Fruit fly (Drosophila melanogaster) whole organism, embryonic: ENCODE results near the gene CG15418.

Experiments
- ATbp ChIP-seq: fragments of 200-800 bp; sonication (Bioruptor generic); optimal IDR thresholded peaks from 2 replicates; lab custom pipeline; 2017; ENCODE audit warnings: missing biosample characterization, mild to moderate bottlenecking, missing genetic modification characterization, missing genetic modification reagents
- Asciz ChIP-seq: fragments of 200-800 bp; sonication (Bioruptor generic); optimal IDR thresholded peaks from 2 replicates; lab custom pipeline; 2017; ENCODE audit warnings: missing biosample characterization, mild to moderate bottlenecking, missing genetic modification characterization, missing genetic modification reagents
- Atf3 ChIP-seq: fragments of 200-800 bp; sonication (Bioruptor generic); optimal IDR thresholded peaks from 3 replicates; lab custom pipeline; 2016; ENCODE audit warnings: missing biosample characterization, missing genetic modification characterization
- Atf6 ChIP-seq: fragments of 200-800 bp; sonication (Bioruptor generic); IDR thresholded peaks from 2 replicates; pipeline ENCODE4 v1.3.6; 2022; ENCODE audit warnings: missing biosample characterization, missing genetic modification characterization
- Bteb2 ChIP-seq: fragments of 200-800 bp; sonication (Bioruptor generic); optimal IDR thresholded peaks from 2 replicates; lab custom pipeline; 2016; ENCODE audit warnings: missing biosample characterization, missing genetic modification characterization
- CG12744 ChIP-seq: fragments of 200-800 bp; sonication (Bioruptor generic); optimal IDR thresholded peaks from 2 replicates; lab custom pipeline; 2016; ENCODE audit warnings: missing biosample characterization, missing genetic modification characterization
- CG16815 ChIP-seq: fragments of 200-800 bp; sonication (Bioruptor generic); optimal IDR thresholded peaks from 3 replicates; lab custom pipeline; 2017; ENCODE audit warnings: missing biosample characterization, mild to moderate bottlenecking, missing genetic modification characterization
- CG2678 ChIP-seq: fragments of 200-800 bp; sonication (Bioruptor generic); optimal IDR thresholded peaks from 3 replicates; lab custom pipeline; 2019; ENCODE audit warnings: missing biosample characterization, mild to moderate bottlenecking, missing genetic modification characterization, moderate library complexity
- CG2875 ChIP-seq: fragments of 200-800 bp; sonication (Bioruptor generic); optimal IDR thresholded peaks from 2 replicates; lab custom pipeline; 2017; ENCODE audit warnings: missing biosample characterization, mild to moderate bottlenecking, missing genetic modification characterization, missing genetic modification reagents
- CG30020 ChIP-seq: fragments of 200-800 bp; optimal IDR thresholded peaks from 2 replicates; lab custom pipeline; 2019; ENCODE audit warnings: missing biosample characterization, mild to moderate bottlenecking, missing genetic modification characterization, moderate library complexity
- CG33213 ChIP-seq: fragments of 200-800 bp; sonication (Bioruptor generic); optimal IDR thresholded peaks from 3 replicates; lab custom pipeline; 2016; ENCODE audit warnings: missing biosample characterization, missing genetic modification characterization
- CG33557 ChIP-seq: fragments of 200-800 bp; sonication (Bioruptor generic); optimal IDR thresholded peaks from 2 replicates; lab custom pipeline; 2019; ENCODE audit warnings: missing biosample characterization, mild to moderate bottlenecking, missing genetic modification characterization, moderate library complexity
- CG34422 ChIP-seq: fragments of 200-800 bp; sonication (Bioruptor generic); IDR thresholded peaks from 3 replicates; pipeline ENCODE4 v1.3.6; 2022; ENCODE audit warnings: missing biosample characterization, missing genetic modification characterization
- CG4404 ChIP-seq: fragments of 200-800 bp; sonication (Bioruptor generic); IDR thresholded peaks from 2 replicates; pipeline ENCODE4 v1.3.6; 2022; ENCODE audit warnings: missing biosample characterization, missing genetic modification characterization
- CG6254 ChIP-seq: fragments of 200-800 bp; sonication (Bioruptor generic); optimal IDR thresholded peaks from 3 replicates; lab custom pipeline; 2017; ENCODE audit warnings: mild to moderate bottlenecking, missing biosample characterization, missing genetic modification reagents, missing genetic modification characterization
- CG6654 ChIP-seq: fragments of 200-800 bp; sonication (Bioruptor generic); optimal IDR thresholded peaks from 2 replicates; lab custom pipeline; 2017; ENCODE audit warnings: missing biosample characterization, mild to moderate bottlenecking, missing genetic modification characterization
- CG6813 ChIP-seq: fragments of 200-800 bp; sonication (Bioruptor generic); optimal IDR thresholded peaks from 2 replicates; lab custom pipeline; 2017; ENCODE audit warnings: missing biosample characterization, missing genetic modification characterization, mild to moderate bottlenecking, moderate library complexity, missing genetic modification reagents
- CG7357 ChIP-seq: fragments of 200-800 bp; sonication (Bioruptor generic); IDR thresholded peaks from 3 replicates; pipeline ENCODE4 v1.3.6; 2022; ENCODE audit warnings: missing biosample characterization, missing genetic modification characterization
- CG8089 ChIP-seq: fragments of 200-800 bp; sonication (Bioruptor generic); optimal IDR thresholded peaks from 3 replicates; lab custom pipeline; 2016; ENCODE audit warnings: missing biosample characterization, missing genetic modification characterization
- CG8290 ChIP-seq, 3 experiments: fragments of 200-800 bp; sonication (Bioruptor generic); optimal IDR thresholded peaks; 2 replicates each; lab custom pipeline; 2016 to 2019; ENCODE audit warnings: missing biosample characterization in 3 of 3, missing genetic modification characterization in 3 of 3, mild to moderate bottlenecking in 2 of 3, moderate library complexity in 1 of 3
- CG8765 ChIP-seq: fragments of 200-800 bp; sonication (Bioruptor generic); IDR thresholded peaks from 2 replicates; pipeline ENCODE4 v1.3.6; 2022; ENCODE audit warnings: missing biosample characterization, missing genetic modification characterization
- CHES-1-like ChIP-seq: fragments of 200-800 bp; sonication (Bioruptor generic); optimal IDR thresholded peaks from 2 replicates; lab custom pipeline; 2016; ENCODE audit warnings: missing biosample characterization, missing genetic modification characterization
- CTCF ChIP-seq: fragments of 200-800 bp; sonication (Bioruptor generic); optimal IDR thresholded peaks from 2 replicates; lab custom pipeline; 2017; ENCODE audit warnings: missing biosample characterization, mild to moderate bottlenecking, missing genetic modification characterization, moderate library complexity
- GATAe ChIP-seq: fragments of 200-800 bp; sonication (Bioruptor generic); conservative IDR thresholded peaks from 2 replicates; pipeline ENCODE4 v1.3.6; 2022; ENCODE audit warnings: missing biosample characterization, missing genetic modification characterization
- HLH3B ChIP-seq: fragments of 200-800 bp; sonication (Bioruptor generic); IDR thresholded peaks from 2 replicates; pipeline ENCODE4 v1.3.6; 2022; ENCODE audit warnings: missing biosample characterization, missing genetic modification characterization
- HLH54F ChIP-seq: fragments of 200-800 bp; sonication (Bioruptor generic); optimal IDR thresholded peaks from 3 replicates; lab custom pipeline; 2016; ENCODE audit warnings: missing biosample characterization, missing genetic modification characterization
- HmgD ChIP-seq: fragments of 200-800 bp; sonication (Bioruptor generic); optimal IDR thresholded peaks from 3 replicates; lab custom pipeline; 2016; ENCODE audit warnings: missing biosample characterization, missing genetic modification characterization
- Hmr ChIP-seq: fragments of 200-800 bp; sonication (Bioruptor generic); optimal IDR thresholded peaks from 3 replicates; lab custom pipeline; 2017; ENCODE audit warnings: mild to moderate bottlenecking, missing biosample characterization, missing genetic modification reagents, missing genetic modification characterization
- Hsf ChIP-seq: fragments of 200-800 bp; sonication (Bioruptor generic); optimal IDR thresholded peaks from 3 replicates; lab custom pipeline; 2016; ENCODE audit warnings: missing biosample characterization, missing genetic modification characterization
- MBD-R2 ChIP-seq: fragments of 200-800 bp; sonication (Bioruptor generic); IDR thresholded peaks from 2 replicates; pipeline ENCODE4 v1.3.6; 2022; ENCODE audit warnings: missing biosample characterization, missing genetic modification characterization
- MESR4 ChIP-seq: fragments of 200-800 bp; sonication (Bioruptor generic); optimal IDR thresholded peaks from 2 replicates; lab custom pipeline; 2018; ENCODE audit warnings: missing biosample characterization, mild to moderate bottlenecking, missing genetic modification characterization, moderate library complexity
- Mes4 ChIP-seq: fragments of 200-800 bp; sonication (Bioruptor generic); optimal IDR thresholded peaks from 2 replicates; lab custom pipeline; 2016; ENCODE audit warnings: missing biosample characterization, missing genetic modification characterization
- Oaz ChIP-seq: fragments of 200-800 bp; sonication (Bioruptor generic); IDR thresholded peaks from 2 replicates; pipeline ENCODE4 v1.3.6; 2022; ENCODE audit warnings: missing biosample characterization, missing genetic modification characterization
- Side ChIP-seq: fragments of 200-800 bp; sonication (Bioruptor generic); optimal IDR thresholded peaks from 2 replicates; lab custom pipeline; 2016; ENCODE audit warnings: missing biosample characterization, missing genetic modification characterization
- Spps ChIP-seq: fragments of 200-800 bp; sonication (Bioruptor generic); optimal IDR thresholded peaks from 2 replicates; lab custom pipeline; 2018; ENCODE audit warnings: missing biosample characterization, mild to moderate bottlenecking, missing genetic modification characterization
- Xbp1 ChIP-seq: fragments of 200-800 bp; sonication (Bioruptor generic); optimal IDR thresholded peaks from 3 replicates; lab custom pipeline; 2016; ENCODE audit warnings: missing biosample characterization, mild to moderate bottlenecking, missing genetic modification characterization
- Xrp1 ChIP-seq: fragments of 200-800 bp; sonication (Bioruptor generic); IDR thresholded peaks from 2 replicates; pipeline ENCODE4 v1.3.6; 2022; ENCODE audit warnings: missing biosample characterization, missing genetic modification characterization
- ash1 ChIP-seq: fragments of 200-800 bp; sonication (Bioruptor generic); optimal IDR thresholded peaks from 2 replicates; lab custom pipeline; 2018; ENCODE audit warnings: missing biosample characterization, mild to moderate bottlenecking, missing genetic modification characterization
- bowl ChIP-seq: fragments of 200-800 bp; sonication (Bioruptor generic); IDR thresholded peaks from 2 replicates; pipeline ENCODE4 v1.3.6; 2022; ENCODE audit warnings: missing biosample characterization, missing genetic modification characterization
- corto ChIP-seq: fragments of 200-800 bp; sonication (Bioruptor generic); optimal IDR thresholded peaks from 2 replicates; lab custom pipeline; 2016; ENCODE audit warnings: missing biosample characterization, mild to moderate bottlenecking, missing genetic modification characterization, moderate library complexity
- croc ChIP-seq: fragments of 200-800 bp; sonication (Bioruptor generic); conservative IDR thresholded peaks from 3 replicates; pipeline ENCODE4 v1.3.6; 2022; ENCODE audit warnings: missing biosample characterization, missing genetic modification characterization
- hth ChIP-seq: fragments of >200 bp; optimal IDR thresholded peaks from 2 replicates; lab custom pipeline; 2017; ENCODE audit warnings: inconsistent platforms
- kah ChIP-seq: fragments of 200-800 bp; sonication (Bioruptor generic); optimal IDR thresholded peaks from 2 replicates; lab custom pipeline; 2018; ENCODE audit warnings: missing biosample characterization, mild to moderate bottlenecking, missing genetic modification characterization
- klu ChIP-seq: fragments of 200-800 bp; sonication (Bioruptor generic); IDR thresholded peaks from 2 replicates; pipeline ENCODE4 v1.3.6; 2022; ENCODE audit warnings: missing biosample characterization, missing genetic modification characterization
- lab ChIP-seq: fragments of 200-800 bp; sonication (Bioruptor generic); optimal IDR thresholded peaks from 3 replicates; lab custom pipeline; 2017; ENCODE audit warnings: missing biosample characterization, missing genetic modification characterization, mild to moderate bottlenecking, moderate library complexity, missing genetic modification reagents
- nmo ChIP-seq: fragments of 200-800 bp; sonication (Bioruptor generic); optimal IDR thresholded peaks from 2 replicates; lab custom pipeline; 2018; ENCODE audit warnings: missing biosample characterization, mild to moderate bottlenecking, missing genetic modification characterization, moderate library complexity
- pfk ChIP-seq: fragments of 200-800 bp; sonication (Bioruptor generic); optimal IDR thresholded peaks from 2 replicates; lab custom pipeline; 2018; ENCODE audit warnings: missing biosample characterization, mild to moderate bottlenecking, missing genetic modification characterization, moderate library complexity
- ro ChIP-seq: fragments of 200-800 bp; sonication (Bioruptor generic); IDR thresholded peaks from 2 replicates; pipeline ENCODE4 v1.3.6; 2022; ENCODE audit warnings: missing biosample characterization, missing genetic modification characterization
- sna ChIP-seq: fragments of 200-800 bp; sonication (Bioruptor generic); IDR thresholded peaks from 2 replicates; pipeline ENCODE4 v1.3.6; 2022; ENCODE audit warnings: missing biosample characterization, missing genetic modification characterization; ENCODE audit not compliant: partially characterized antibody
- tin ChIP-seq: fragments of 200-800 bp; sonication (Bioruptor generic); optimal IDR thresholded peaks from 3 replicates; lab custom pipeline; 2016; ENCODE audit warnings: missing biosample characterization, missing genetic modification characterization
- zen2 ChIP-seq: fragments of 200-800 bp; sonication (Bioruptor generic); IDR thresholded peaks from 3 replicates; pipeline ENCODE4 v1.3.6; 2022; ENCODE audit warnings: missing biosample characterization, missing genetic modification characterization; ENCODE audit not compliant: partially characterized antibody

CG15418 gene

dm6 chr2L:3629466-3629865 is 8.0 kb upstream of the CG15418 start (continued):
- TF ChIP-seq MESR4 (GFP tag; lab: Kevin White, UChicago) = no peak
- no peak for TF ChIP-seq HmgD
- no peak for TF ChIP-seq CTCF (GFP tag; lab: Kevin White, UChicago)
- no peak for TF ChIP-seq Oaz (GFP tag; lab: Robert Waterston, UW)
- TF ChIP-seq nmo = no peak
- no peak for TF ChIP-seq corto (GFP tag; lab: Kevin White, UChicago)
- TF ChIP-seq CG8089 (GFP tag; lab: Kevin White, UChicago) = no peak
- TF ChIP-seq HLH54F (GFP tag; lab: Kevin White, UChicago) = peak; percentile 3
- no peak for TF ChIP-seq bowl (GFP tag; lab: Robert Waterston, UW)
- TF ChIP-seq CG8765 = no peak
- no peak for TF ChIP-seq tin (GFP tag; lab: Kevin White, UChicago)
- TF ChIP-seq CG16815 (GFP tag; lab: Kevin White, UChicago) = no peak
- no peak for TF ChIP-seq GATAe
- TF ChIP-seq Hmr = peak; percentile 23
- no peak for TF ChIP-seq Atf3 (GFP tag; lab: Kevin White, UChicago)
- TF ChIP-seq ro (GFP tag; lab: Robert Waterston, UW) = no peak
- no peak for TF ChIP-seq CG33557 (GFP tag; lab: Kevin White, UChicago)
- peak; percentile 73 for TF ChIP-seq lab
- no peak for TF ChIP-seq sna (GFP tag; lab: Robert Waterston, UW)
- no peak for TF ChIP-seq ATbp (GFP tag; lab: Kevin White, UChicago)
- TF ChIP-seq Bteb2 (GFP tag; lab: Kevin White, UChicago) = peak; percentile 37
- no peak for TF ChIP-seq Spps (tag; lab: Kevin White, UChicago)
- TF ChIP-seq CG34422 (GFP tag; lab: Robert Waterston, UW) = peak; percentile 43; the same call in 1 of the 3 replicates
- no peak for TF ChIP-seq HLH3B (GFP tag; lab: Robert Waterston, UW)
- peak; percentile 4 for TF ChIP-seq Xbp1 (GFP tag; lab: Kevin White, UChicago)
- no peak for TF ChIP-seq CG2875 (GFP tag; lab: Kevin White, UChicago)
- TF ChIP-seq hth = no peak
- TF ChIP-seq Mes4 (GFP tag; lab: Kevin White, UChicago) = no peak
- TF ChIP-seq CHES-1-like (GFP tag; lab: Kevin White, UChicago) = no peak

DNA sequence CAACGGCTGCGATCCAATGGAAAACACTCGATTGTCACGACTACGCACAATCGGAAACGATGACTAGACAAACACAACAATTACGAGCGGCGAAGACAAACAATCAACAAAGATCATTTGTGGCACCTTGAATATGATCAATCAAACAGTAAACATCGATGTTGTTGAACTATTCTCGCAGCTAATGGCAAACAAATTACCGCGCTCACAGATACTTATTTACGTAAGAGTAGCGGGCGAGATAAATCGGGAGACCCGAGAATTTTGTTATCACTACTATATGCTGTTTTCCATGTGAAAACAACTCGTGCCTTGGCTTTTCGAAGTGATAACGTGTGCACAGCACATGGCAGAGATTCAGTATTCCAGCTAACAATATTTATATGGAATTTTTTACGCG is 7.3 kb upstream of the CG15418 start:
- TF ChIP-seq klu (GFP tag; lab: Robert Waterston, UW) = no peak
- 0 out of 3 replicates have a peak, but pooled peaks have one; percentile 14 for TF ChIP-seq CG7357 (GFP tag; lab: Robert Waterston, UW)
- peak; percentile 60 for TF ChIP-seq Atf6 (GFP tag; lab: Robert Waterston, UW)
- peak; percentile 69 for TF ChIP-seq CG12744 (GFP tag; lab: Kevin White, UChicago)
- peak; percentile 81 for TF ChIP-seq Spps (tag; lab: Kevin White, UChicago)
- peak; percentile 86 for TF ChIP-seq CG2678 (tag; lab: Kevin White, UChicago)
- no peak for TF ChIP-seq CG4404
- TF ChIP-seq ash1 = peak; percentile 67
- TF ChIP-seq Side (GFP tag; lab: Kevin White, UChicago) = peak; percentile 81
- no peak for TF ChIP-seq croc (GFP tag; lab: Robert Waterston, UW)
- TF ChIP-seq CG30020 (tag; lab: Kevin White, UChicago) = peak; percentile 17
- TF ChIP-seq CG8290 (GFP tag; optimal IDR thresholded peaks at IDR 0.05; lab: Kevin White, UChicago) = peak; percentile 95
- TF ChIP-seq CG8290 (tag; optimal IDR thresholded peaks at IDR 0.05; lab: Kevin White, UChicago) = peak in 1 of 2 experiments; percentile 36
- TF ChIP-seq MBD-R2 (GFP tag; lab: Robert Waterston, UW) = no peak
- TF ChIP-seq Asciz (GFP tag; lab: Kevin White, UChicago) = peak; percentile 91
- peak; percentile 87 for TF ChIP-seq CG6254 (GFP tag; lab: Kevin White, UChicago)
- peak; percentile 22 for TF ChIP-seq CG6654 (GFP tag; lab: Kevin White, UChicago)
- no peak for TF ChIP-seq Hsf
- no peak for TF ChIP-seq CG33213
- TF ChIP-seq pfk (GFP tag; lab: Kevin White, UChicago) = peak; percentile 77
- peak; percentile 97 for TF ChIP-seq CG6813 (GFP tag; lab: Kevin White, UChicago)
- TF ChIP-seq Xrp1 (GFP tag; lab: Robert Waterston, UW) = peak; percentile 93
- TF ChIP-seq zen2 (GFP tag; lab: Robert Waterston, UW) = no peak
- peak; percentile 96 for TF ChIP-seq ATbp (GFP tag; lab: Kevin White, UChicago)
- peak; percentile 33 for TF ChIP-seq tin (GFP tag; lab: Kevin White, UChicago)
- TF ChIP-seq kah = peak; percentile 45
